Worm (Caenorhabditis elegans): ENCODE results near the gene F09F7.5.

Gene F09F7.5

DNA sequence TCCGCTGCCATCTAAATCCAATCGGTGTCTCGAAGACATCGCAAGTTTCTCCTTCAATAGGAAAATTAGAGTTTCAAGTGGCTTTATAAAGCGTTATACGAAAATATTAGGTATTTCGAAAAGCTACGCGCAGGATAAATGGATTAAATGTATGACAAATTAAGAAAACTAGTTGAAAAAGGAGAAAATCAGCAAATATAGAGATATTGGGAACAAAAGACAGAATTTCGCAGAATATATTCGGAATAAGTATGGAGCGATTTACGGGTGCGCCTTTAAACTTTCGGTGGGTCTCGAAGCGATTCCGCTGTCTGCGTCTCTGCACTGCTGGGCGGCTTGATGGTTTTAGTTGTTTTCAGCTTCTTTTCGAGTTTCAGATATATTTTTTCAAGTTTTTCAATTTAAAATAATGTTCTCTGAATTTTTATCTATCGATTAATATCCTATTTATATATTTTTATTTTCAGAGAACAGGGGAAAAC lies 44.9 kb downstream of the F09F7.5 start, which contains the start of the genes ddx-15 and ucr-1:
TSS of gene ddx-15 (minus strand) at position 51 of the 482 bp plus-strand sequence.
TSS of gene ucr-1 (plus strand) at position 468 of the 482 bp plus-strand sequence.
- TF ChIP-seq nhr-25 (tag; optimal IDR thresholded peaks at IDR 0.05), result peak; percentile 56
- TF ChIP-seq pha-4 (tag; optimal IDR thresholded peaks at IDR 0.05), result peak; percentile 85
- peak; percentile 67 for TF ChIP-seq nhr-23 (tag; optimal IDR thresholded peaks at IDR 0.05)
- TF ChIP-seq hmg-11 (tag; optimal IDR thresholded peaks at IDR 0.05), result peak; percentile 20
- peak; percentile 24 for TF ChIP-seq egl-5 (tag; optimal IDR thresholded peaks at IDR 0.05)
- peak; percentile 89 for TF ChIP-seq lin-15B (tag; optimal IDR thresholded peaks at IDR 0.05)
- no peak for TF ChIP-seq fkh-10 (GFP tag; optimal IDR thresholded peaks at IDR 0.05)
- no peak for TF ChIP-seq ceh-28 (tag; optimal IDR thresholded peaks at IDR 0.05)
- peak; percentile 67 for TF ChIP-seq snpc-4 (tag; optimal IDR thresholded peaks at IDR 0.05)
- TF ChIP-seq pqm-1 (tag; optimal IDR thresholded peaks at IDR 0.05), result peak; percentile 64
- TF ChIP-seq nfya-1 (tag; optimal IDR thresholded peaks at IDR 0.05; ENCODE audit: insufficient read depth), result peak; percentile 80
- TF ChIP-seq ceh-82 (tag; optimal IDR thresholded peaks at IDR 0.05), result no peak
- TF ChIP-seq lin-39 (tag; optimal IDR thresholded peaks at IDR 0.05), result peak; percentile 96
- no peak for TF ChIP-seq egl-27 (tag; optimal IDR thresholded peaks at IDR 0.05)
- TF ChIP-seq elt-2 (tag; optimal IDR thresholded peaks at IDR 0.05), result peak; percentile 28
- TF ChIP-seq R02D3.7 (tag; optimal IDR thresholded peaks at IDR 0.05), result peak; percentile 88
- TF ChIP-seq mml-1 (tag; optimal IDR thresholded peaks at IDR 0.05), result no peak

DNA sequence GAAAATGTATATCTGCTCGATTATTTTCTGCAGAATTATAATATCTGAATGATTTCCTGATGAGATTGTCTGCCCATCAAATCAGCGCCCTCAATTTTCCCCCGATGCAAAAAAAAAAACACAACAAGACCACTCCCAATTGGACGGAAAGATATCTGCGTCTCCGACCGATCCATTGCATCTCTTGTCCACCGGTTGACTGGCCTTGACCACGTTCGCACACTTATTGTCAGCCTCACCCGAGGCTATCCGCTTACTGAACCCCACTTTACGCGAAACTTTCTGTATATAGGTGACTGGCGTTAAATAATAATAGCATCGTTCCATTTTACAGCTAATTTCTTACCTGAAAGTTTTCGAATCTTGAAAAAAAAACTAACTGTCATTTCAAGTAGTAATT lies 47.6 kb downstream of the F09F7.5 start:
- TF ChIP-seq pqm-1 (tag; optimal IDR thresholded peaks at IDR 0.05) (no peak), nhr-43 (tag; optimal IDR thresholded peaks at IDR 0.05; ENCODE audit: poor library complexity, severe bottlenecking) (no peak), nfya-1 (tag; optimal IDR thresholded peaks at IDR 0.05; ENCODE audit: insufficient read depth) (peak; percentile 51), nhr-23 (tag; optimal IDR thresholded peaks at IDR 0.05) (peak; percentile 33), fos-1 (tag; optimal IDR thresholded peaks at IDR 0.05) (no peak), nhr-25 (tag; optimal IDR thresholded peaks at IDR 0.05) (peak; percentile 84), zag-1 (tag; optimal IDR thresholded peaks at IDR 0.05) (no peak), nhr-28 (tag; optimal IDR thresholded peaks at IDR 0.05) (no peak), tbx-2 (tag; optimal IDR thresholded peaks at IDR 0.05) (no peak), ama-1 (optimal IDR thresholded peaks at IDR 0.05) (peak; percentile 47)

DNA sequence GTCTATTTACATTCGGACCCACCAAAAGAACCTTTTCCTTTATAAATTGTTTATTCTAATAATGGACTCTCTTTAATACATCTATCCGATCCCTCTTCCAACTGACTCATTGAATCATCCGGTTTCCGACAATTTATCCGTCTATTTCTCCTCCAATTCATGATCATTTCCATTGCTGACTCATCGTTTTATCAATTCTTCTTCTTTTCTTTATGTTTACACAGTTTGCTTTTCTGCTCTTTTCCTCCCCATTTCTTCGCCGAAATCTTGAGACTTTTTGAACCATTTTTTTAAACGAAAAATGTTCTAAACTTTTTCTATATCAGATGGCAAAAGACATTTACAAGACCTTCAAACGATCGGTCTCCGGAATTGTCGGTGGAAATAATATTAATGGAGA lies 48.7 kb downstream of the F09F7.5 start, which contains the start of gene ced-6:
TSS of gene ced-6 (plus strand) at position 327 of the 400 bp plus-strand sequence.
- TF ChIP-seq elt-3 (tag; optimal IDR thresholded peaks at IDR 0.05) (no peak), ceh-82 (tag; optimal IDR thresholded peaks at IDR 0.05) (no peak), ama-1 (optimal IDR thresholded peaks at IDR 0.05) (no peak), ceh-16 (tag; optimal IDR thresholded peaks at IDR 0.05) (no peak), pha-4 (tag; optimal IDR thresholded peaks at IDR 0.05) (peak; percentile 41)

ce11 chrIII:5599958-5600357 lies 53.2 kb downstream of the F09F7.5 start, which contains the start of gene wdr-37:
wdr-37 (minus strand) TSS chrIII:5600058.
- TF ChIP-seq fkh-10 (GFP tag; optimal IDR thresholded peaks at IDR 0.05) (no peak), eor-1 (tag; optimal IDR thresholded peaks at IDR 0.05) (no peak), ZK546.5 (tag; optimal IDR thresholded peaks at IDR 0.05) (no peak), pqm-1 (tag; optimal IDR thresholded peaks at IDR 0.05) (no peak), lin-39 (tag; optimal IDR thresholded peaks at IDR 0.05) (no peak)

Data from whole organism, L3 larva.